Worm (Caenorhabditis elegans) whole organism, L4 larva: ENCODE results near the gene atgl-1.

Experiments used
- ZK546.5 ChIP-seq, 2 experiments: sonication (generic microtip); optimal IDR thresholded peaks; 2 replicates each; lab custom pipeline; 2017; ENCODE audit warnings: missing biosample characterization in 2 of 2, missing genetic modification characterization in 2 of 2
- arid-1 ChIP-seq: fragments of 200-800 bp; sonication (Bioruptor generic); conservative IDR thresholded peaks from 2 replicates; pipeline ENCODE4 v1.3.6; 2022; ENCODE audit warnings: missing genetic modification reagents, missing genetic modification characterization, missing compliant biosample characterization
- hlh-30 ChIP-seq: sonication (generic microtip); optimal IDR thresholded peaks from 2 replicates; lab custom pipeline; 2017; ENCODE audit warnings: antibody characterized with exemption, mild to moderate bottlenecking, missing genetic modification characterization, missing compliant biosample characterization; ENCODE audit not compliant: insufficient read depth
- nhr-237 ChIP-seq: sonication (generic microtip); optimal IDR thresholded peaks from 2 replicates; lab custom pipeline; 2017; ENCODE audit warnings: missing biosample characterization, missing genetic modification characterization
- nhr-76 ChIP-seq: fragments of 150-350 bp; optimal IDR thresholded peaks from 2 replicates; lab custom pipeline; 2014; ENCODE audit warnings: missing biosample characterization, missing genetic modification characterization

ce11 chrIII:6411430-6411829 lies 7.8 kb downstream of the atgl-1 start:
- TF ChIP-seq nhr-76, result no peak
- TF ChIP-seq nhr-237, result no peak
- no peak for TF ChIP-seq ZK546.5 (tag; optimal IDR thresholded peaks at IDR 0.05; lab: Kevin White, UChicago)
- no peak for TF ChIP-seq hlh-30 (tag; lab: Kevin White, UChicago)
- no peak for TF ChIP-seq arid-1 (GFP tag; lab: Robert Waterston, UW)
